Worm (Caenorhabditis elegans) whole organism, early embryonic: ENCODE results near the gene nhr-21.

ENCODE experiments used
- B0310.2 ChIP-seq: sonication (generic microtip); optimal IDR thresholded peaks from 2 replicates; lab custom pipeline; 2016; ENCODE audit warnings: mild to moderate bottlenecking, missing genetic modification characterization, missing compliant biosample characterization
- F13C5.2 ChIP-seq: sonication (generic microtip); optimal IDR thresholded peaks from 2 replicates; lab custom pipeline; 2017; ENCODE audit warnings: mild to moderate bottlenecking, missing genetic modification characterization, inconsistent platforms, missing compliant biosample characterization
- ama-1 ChIP-seq: fragments of 150-350 bp; optimal IDR thresholded peaks from 2 replicates; lab custom pipeline; 2014
- hnd-1 ChIP-seq: sonication (generic microtip); optimal IDR thresholded peaks from 2 replicates; lab custom pipeline; 2016; ENCODE audit warnings: missing genetic modification characterization, missing compliant biosample characterization

- TF ChIP-seq ama-1 (lab: Kevin White, UChicago) (no peak), B0310.2 (tag; lab: Kevin White, UChicago) (no peak), hnd-1 (tag; lab: Kevin White, UChicago) (no peak), F13C5.2 (tag; lab: Kevin White, UChicago) (no peak)
These were observed 2.7 kb downstream of the nhr-21 start for ce11 chrII:7341572-7342303.
